Fruit fly (Drosophila melanogaster): Measurements from ENCODE around the gene Patj.
A peak's percentile ranks its signal among the peaks of the same experiment; 100 is the strongest.

Patj gene

DNA sequence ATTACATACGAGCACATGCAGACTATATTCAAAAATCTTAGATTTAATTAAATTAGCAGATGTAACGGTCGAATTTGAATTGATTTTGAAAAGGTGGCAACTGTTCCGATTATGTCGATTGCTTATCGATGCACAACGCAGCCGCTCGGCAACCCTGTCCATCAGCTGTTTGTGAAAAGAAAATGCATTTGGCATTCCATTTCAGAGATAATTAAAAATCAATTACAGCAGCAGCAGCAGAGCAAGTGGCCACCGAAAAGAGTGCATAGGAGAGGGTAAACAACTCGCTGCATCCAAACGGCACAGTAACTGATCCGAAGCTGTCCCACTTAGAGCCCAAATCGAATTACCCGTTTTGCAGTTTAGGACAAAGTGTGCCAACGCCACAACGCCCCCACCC is at the start of gene Patj:
TSS of gene Patj (plus strand) at position 155 of the 400 bp plus-strand sequence.
- TF ChIP-seq CG8301 (tag; optimal IDR thresholded peaks at IDR 0.05) (no peak), gl (tag; optimal IDR thresholded peaks at IDR 0.05) (no peak), CG4496 (GFP tag; IDR thresholded peaks at IDR 0.05) (no peak), EcR (GFP tag; optimal IDR thresholded peaks at IDR 0.05) (peak; percentile 17)

DNA sequence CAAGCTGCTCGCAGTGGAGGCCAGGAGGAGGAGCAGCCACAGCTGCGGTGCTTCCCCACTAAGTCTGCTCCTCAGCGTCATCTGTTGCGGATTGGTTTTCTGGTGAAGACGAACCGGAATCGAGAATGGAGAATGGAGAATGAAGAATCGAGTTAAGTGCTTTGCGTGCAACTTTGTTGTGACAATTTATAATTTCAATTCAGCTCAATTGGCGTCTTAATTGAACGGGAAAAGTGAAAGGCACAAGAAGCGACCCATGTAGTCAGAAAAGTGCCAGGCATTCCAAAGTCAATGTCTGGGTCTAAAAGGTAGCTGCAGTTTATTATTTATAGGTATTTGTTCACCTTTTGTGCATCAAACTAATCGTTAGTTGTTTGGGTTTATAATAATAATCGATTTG is 44.3 kb upstream of the Patj start:
- TF ChIP-seq gl (tag; optimal IDR thresholded peaks at IDR 0.05) (peak; percentile 51), Ets98B (GFP tag; IDR thresholded peaks at IDR 0.05) (no peak), CG32121 (GFP tag; IDR thresholded peaks at IDR 0.05) (no peak)

DNA sequence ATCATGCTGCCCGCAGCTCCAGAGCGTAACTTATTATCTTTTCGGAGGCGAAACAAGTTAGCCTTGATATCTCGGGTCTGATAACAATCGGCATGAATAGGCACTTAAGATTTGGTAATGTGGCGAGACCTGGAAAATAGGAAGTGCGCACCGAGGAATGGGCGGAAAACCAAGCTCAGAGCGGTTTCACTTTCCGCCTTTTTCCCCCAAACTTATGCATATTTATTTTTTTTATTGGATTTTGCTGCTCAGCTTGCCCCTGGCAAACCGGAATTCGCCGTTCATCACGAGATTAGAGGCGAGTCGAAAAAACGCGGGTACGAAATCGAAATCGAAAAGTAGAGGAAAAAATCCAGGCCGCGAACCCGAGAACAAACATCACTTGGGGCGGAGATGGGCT is 43.7 kb upstream of the Patj start:
- TF ChIP-seq D1 (tag; optimal IDR thresholded peaks at IDR 0.05) (no peak), Ets98B (GFP tag; IDR thresholded peaks at IDR 0.05) (no peak), CG9948 (tag; optimal IDR thresholded peaks at IDR 0.05) (no peak), CG32121 (GFP tag; IDR thresholded peaks at IDR 0.05) (no peak), CG8159 (tag; optimal IDR thresholded peaks at IDR 0.05) (no peak), CG10348 (GFP tag; IDR thresholded peaks at IDR 0.05) (no peak), Pif1B (GFP tag; optimal IDR thresholded peaks at IDR 0.05) (no peak), CG13204 (GFP tag; optimal IDR thresholded peaks at IDR 0.05) (no peak), Snoo (tag; optimal IDR thresholded peaks at IDR 0.05) (no peak), gl (tag; optimal IDR thresholded peaks at IDR 0.05) (no peak), CG12605 (GFP tag; IDR thresholded peaks at IDR 0.05) (no peak), CG15710 (tag; optimal IDR thresholded peaks at IDR 0.05) (no peak), rn (GFP tag; IDR thresholded peaks at IDR 0.05) (no peak)

DNA sequence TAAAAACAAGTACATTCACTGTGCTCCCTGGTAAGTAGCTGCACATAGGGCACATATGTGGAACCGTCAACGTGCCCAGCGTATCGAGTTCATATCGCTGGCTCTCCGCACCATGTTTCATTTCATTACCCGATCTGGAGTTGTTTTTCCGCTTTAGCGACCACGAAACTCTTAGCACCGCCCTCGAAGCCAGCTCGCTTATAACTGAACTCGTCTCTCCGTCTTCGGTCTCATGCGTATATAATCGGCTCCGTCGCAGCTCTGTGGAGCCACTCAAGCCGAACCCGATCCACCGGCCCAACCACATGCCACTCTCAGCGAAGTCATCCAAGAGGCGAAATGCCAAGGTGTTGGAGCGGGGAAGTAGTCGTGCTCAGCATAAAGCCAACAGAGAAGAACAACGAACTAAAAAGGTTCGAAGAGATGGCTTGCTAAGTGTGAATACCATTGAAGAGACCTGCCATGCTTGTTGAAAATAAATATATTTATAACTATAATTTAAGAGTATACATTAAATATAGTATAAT is 43.1 kb upstream of the Patj start, which contains the start of gene Cht2:
TSS of gene Cht2 (minus strand) at position 477 of the 527 bp plus-strand sequence.
- TF ChIP-seq Pif1A (GFP tag; optimal IDR thresholded peaks at IDR 0.05) (no peak), Ets98B (GFP tag; IDR thresholded peaks at IDR 0.05) (peak; percentile 33; the same call in 1 of the 2 replicates), fd96Ca (GFP tag; IDR thresholded peaks at IDR 0.05) (peak; percentile 36; the same call in 1 of the 3 replicates), CG34367 (tag; optimal IDR thresholded peaks at IDR 0.05) (no peak), EcR (GFP tag; optimal IDR thresholded peaks at IDR 0.05) (peak; percentile 84), D1 (tag; optimal IDR thresholded peaks at IDR 0.05) (no peak), CG12605 (GFP tag; IDR thresholded peaks at IDR 0.05) (peak; percentile 62), rn (GFP tag; IDR thresholded peaks at IDR 0.05) (no peak), CG13204 (GFP tag; optimal IDR thresholded peaks at IDR 0.05) (peak; percentile 40), CG9948 (tag; optimal IDR thresholded peaks at IDR 0.05) (no peak), CG14655 (GFP tag; optimal IDR thresholded peaks at IDR 0.05) (no peak), gl (tag; optimal IDR thresholded peaks at IDR 0.05) (no peak), CG8159 (tag; optimal IDR thresholded peaks at IDR 0.05) (no peak), CG8301 (tag; optimal IDR thresholded peaks at IDR 0.05) (no peak), CG4496 (GFP tag; IDR thresholded peaks at IDR 0.05) (0 out of 3 replicates have a peak, but pooled peaks have one; percentile 57), CG10348 (GFP tag; IDR thresholded peaks at IDR 0.05) (no peak), Snoo (tag; optimal IDR thresholded peaks at IDR 0.05) (no peak), Pif1B (GFP tag; optimal IDR thresholded peaks at IDR 0.05) (peak; percentile 59), CG15710 (tag; optimal IDR thresholded peaks at IDR 0.05) (no peak), CG32121 (GFP tag; IDR thresholded peaks at IDR 0.05) (peak; percentile 34; the same call in 1 of the 2 replicates), CG17806 (tag; optimal IDR thresholded peaks at IDR 0.05) (no peak)

dm6 chr3L:1756143-1756542 is 42.5 kb upstream of the Patj start, which contains the start of gene CG8001:
CG8001 (plus strand) TSS chr3L:1756159.
- TF ChIP-seq rn (GFP tag; IDR thresholded peaks at IDR 0.05), result no peak
- TF ChIP-seq CG8301 (tag; optimal IDR thresholded peaks at IDR 0.05), result no peak
- TF ChIP-seq D1 (tag; optimal IDR thresholded peaks at IDR 0.05), result no peak
- no peak for TF ChIP-seq CG9948 (tag; optimal IDR thresholded peaks at IDR 0.05)
- no peak for TF ChIP-seq CG10348 (GFP tag; IDR thresholded peaks at IDR 0.05)
- TF ChIP-seq EcR (GFP tag; optimal IDR thresholded peaks at IDR 0.05), result no peak
- no peak for TF ChIP-seq CG8159 (tag; optimal IDR thresholded peaks at IDR 0.05)
- TF ChIP-seq Pif1B (GFP tag; optimal IDR thresholded peaks at IDR 0.05), result no peak
- no peak for TF ChIP-seq CG15710 (tag; optimal IDR thresholded peaks at IDR 0.05)

DNA sequence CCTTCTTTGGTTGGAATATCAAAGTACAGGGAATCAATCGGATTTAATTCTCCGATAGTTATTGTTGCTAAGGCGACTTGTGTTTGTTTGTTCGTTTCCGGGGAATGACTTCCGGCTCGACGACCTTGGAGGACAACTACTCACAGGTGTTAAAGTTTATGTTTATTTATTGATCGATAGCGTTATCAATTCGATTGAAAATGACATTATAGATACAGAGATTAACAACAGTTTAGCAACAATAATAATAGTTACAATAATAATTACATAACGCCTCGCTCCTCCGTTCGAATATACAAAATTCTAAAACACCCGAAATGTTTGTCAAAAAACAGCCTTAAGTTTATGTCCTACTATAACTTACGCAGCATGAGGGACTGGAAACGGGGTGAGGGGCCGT is 26.9 kb upstream of the Patj start, which contains the start of gene Dhc62B:
TSS of gene Dhc62B (minus strand) at position 101 of the 400 bp plus-strand sequence.
- TF ChIP-seq CG9948 (tag; optimal IDR thresholded peaks at IDR 0.05), result no peak
- TF ChIP-seq CG13204 (GFP tag; optimal IDR thresholded peaks at IDR 0.05), result no peak
- no peak for TF ChIP-seq Ets98B (GFP tag; IDR thresholded peaks at IDR 0.05)
- TF ChIP-seq CG32121 (GFP tag; IDR thresholded peaks at IDR 0.05), result no peak
- TF ChIP-seq Pif1A (GFP tag; optimal IDR thresholded peaks at IDR 0.05), result no peak
- no peak for TF ChIP-seq CG34367 (tag; optimal IDR thresholded peaks at IDR 0.05)
- no peak for TF ChIP-seq CG12605 (GFP tag; IDR thresholded peaks at IDR 0.05)
- no peak for TF ChIP-seq EcR (GFP tag; optimal IDR thresholded peaks at IDR 0.05)
- TF ChIP-seq Pif1B (GFP tag; optimal IDR thresholded peaks at IDR 0.05), result no peak
- TF ChIP-seq rn (GFP tag; IDR thresholded peaks at IDR 0.05), result no peak
- no peak for TF ChIP-seq CG8159 (tag; optimal IDR thresholded peaks at IDR 0.05)

- TF ChIP-seq CG8159 (tag; optimal IDR thresholded peaks at IDR 0.05) (no peak), Pif1A (GFP tag; optimal IDR thresholded peaks at IDR 0.05) (no peak), CG10348 (GFP tag; IDR thresholded peaks at IDR 0.05) (no peak), gl (tag; optimal IDR thresholded peaks at IDR 0.05) (no peak)
These were observed 26.0 kb upstream of the Patj start for dm6 chr3L:1772593-1772992.

Measured in whole organism, pupa.